Fruit fly (Drosophila melanogaster): ENCODE data around the gene CG7872.

Gene CG7872

dm6 chrX:15617916-15618315 is 39.9 kb downstream of the CG7872 start (continued):
- TF ChIP-seq CG2678 (tag; optimal IDR thresholded peaks at IDR 0.05) (peak; percentile 39), CG11504 (tag; optimal IDR thresholded peaks at IDR 0.05) (peak; percentile 52), CG13123 (GFP tag; optimal IDR thresholded peaks at IDR 0.05) (no peak), CG16779 (GFP tag; IDR thresholded peaks at IDR 0.05) (no peak), bcd (GFP tag; optimal IDR thresholded peaks at IDR 0.05) (no peak), nom (GFP tag; optimal IDR thresholded peaks at IDR 0.05) (no peak), CG1832 (GFP tag; optimal IDR thresholded peaks at IDR 0.05) (no peak), GATAe (GFP tag; conservative IDR thresholded peaks at IDR 0.05) (no peak), sima (GFP tag; optimal IDR thresholded peaks at IDR 0.05) (no peak), sens (GFP tag) (peak; percentile 61), CG12104 (GFP tag; optimal IDR thresholded peaks at IDR 0.05) (no peak), Atf6 (GFP tag; IDR thresholded peaks at IDR 0.05) (no peak), kah (GFP tag; optimal IDR thresholded peaks at IDR 0.05) (no peak), Fer3 (tag; optimal IDR thresholded peaks at IDR 0.05) (no peak), CG1024 (GFP tag; IDR thresholded peaks at IDR 0.05) (0 out of 2 replicates have a peak, but pooled peaks have one; percentile 23), BEAF-32 (GFP tag; optimal IDR thresholded peaks at IDR 0.05) (no peak), CG12744 (GFP tag; optimal IDR thresholded peaks at IDR 0.05) (no peak), Jarid2 (GFP tag; optimal IDR thresholded peaks at IDR 0.05) (no peak), tx (GFP tag; optimal IDR thresholded peaks at IDR 0.05) (no peak), CG14050 (GFP tag; IDR thresholded peaks at IDR 0.05) (no peak), CG4424 (GFP tag; optimal IDR thresholded peaks at IDR 0.05) (no peak), CG17328 (GFP tag; IDR thresholded peaks at IDR 0.05) (peak; percentile 65), Hmr (GFP tag; optimal IDR thresholded peaks at IDR 0.05) (no peak), sob (GFP tag; IDR thresholded peaks at IDR 0.05) (no peak), CG31224 (GFP tag; IDR thresholded peaks at IDR 0.05) (no peak), sd (tag; optimal IDR thresholded peaks at IDR 0.05) (no peak), al (GFP tag; IDR thresholded peaks at IDR 0.05) (no peak), ERR (GFP tag; optimal IDR thresholded peaks at IDR 0.05) (no peak), rib (GFP tag; IDR thresholded peaks at IDR 0.05) (no peak), CG10959 (GFP tag; IDR thresholded peaks at IDR 0.05) (0 out of 2 replicates have a peak, but pooled peaks have one; percentile 28), CG8478 (optimal IDR thresholded peaks at IDR 0.05) (no peak), Ets65A (GFP tag) (no peak), maf-S (GFP tag; optimal IDR thresholded peaks at IDR 0.05) (no peak), CG11456 (GFP tag; IDR thresholded peaks at IDR 0.05) (no peak), CG43689 (GFP tag; IDR thresholded peaks at IDR 0.05) (no peak), Taf1 (GFP tag; IDR thresholded peaks at IDR 0.05) (no peak), PHDP (tag; optimal IDR thresholded peaks at IDR 0.05) (peak; percentile 12), Sin3A (optimal IDR thresholded peaks at IDR 0.05) (no peak), ewg (GFP tag; optimal IDR thresholded peaks at IDR 0.05) (no peak), trh (GFP tag; optimal IDR thresholded peaks at IDR 0.05) (no peak), tio (GFP tag; optimal IDR thresholded peaks at IDR 0.05) (no peak), bowl (GFP tag; IDR thresholded peaks at IDR 0.05) (no peak), sqz (GFP tag; optimal IDR thresholded peaks at IDR 0.05) (no peak), CG6689 (GFP tag; IDR thresholded peaks at IDR 0.05) (peak; percentile 50), Mes4 (GFP tag; optimal IDR thresholded peaks at IDR 0.05) (no peak), Side (GFP tag; optimal IDR thresholded peaks at IDR 0.05) (no peak), CG4854 (GFP tag; optimal IDR thresholded peaks at IDR 0.05) (no peak), row (GFP tag; IDR thresholded peaks at IDR 0.05) (peak; percentile 59; the same call in 2 of the 3 replicates), tll (GFP tag; optimal IDR thresholded peaks at IDR 0.05) (no peak), Doc3 (GFP tag; IDR thresholded peaks at IDR 0.05; ENCODE audit: partially characterized antibody) (no peak), Dbx (GFP tag; IDR thresholded peaks at IDR 0.05) (no peak), repo (GFP tag; optimal IDR thresholded peaks at IDR 0.05) (no peak), gsb-n (tag; optimal IDR thresholded peaks at IDR 0.05) (peak; percentile 59)

All from whole organism, embryonic.